Worm (Caenorhabditis elegans) whole organism, L2 larva: Measurements from ENCODE around the gene ZC443.2.

Experiments
- C34F6.9 ChIP-seq: fragments of 150-350 bp; optimal IDR thresholded peaks from 2 replicates; lab custom pipeline; 2014; ENCODE audit warnings: missing biosample characterization, missing genetic modification characterization
- F13H6.1 ChIP-seq: sonication (generic microtip); optimal IDR thresholded peaks from 2 replicates; lab custom pipeline; 2016; ENCODE audit warnings: missing genetic modification characterization, missing compliant biosample characterization
- Y55F3AM.14 ChIP-seq: fragments of 200-800 bp; sonication (Bioruptor generic); optimal IDR thresholded peaks from 2 replicates; lab custom pipeline; 2018; ENCODE audit warnings: mild to moderate bottlenecking, missing genetic modification characterization, missing compliant biosample characterization
- alr-1 ChIP-seq: fragments of 150-350 bp; optimal IDR thresholded peaks from 2 replicates; lab custom pipeline; 2014; ENCODE audit warnings: missing biosample characterization, missing genetic modification characterization
- ama-1 ChIP-seq: fragments of 150-350 bp; optimal IDR thresholded peaks from 2 replicates; lab custom pipeline; 2018; ENCODE audit warnings: inconsistent platforms
- blmp-1 ChIP-seq: sonication (generic microtip); optimal IDR thresholded peaks from 2 replicates; lab custom pipeline; 2017; ENCODE audit warnings: missing genetic modification characterization, mild to moderate bottlenecking, missing compliant biosample characterization, antibody characterized with exemption, moderate library complexity; ENCODE audit not compliant: insufficient read depth
- ceh-16 ChIP-seq: fragments of 150-350 bp; optimal IDR thresholded peaks from 2 replicates; lab custom pipeline; 2014; ENCODE audit warnings: missing biosample characterization, missing genetic modification characterization
- crh-2 ChIP-seq: sonication (generic microtip); optimal IDR thresholded peaks from 2 replicates; lab custom pipeline; 2017; ENCODE audit warnings: missing biosample characterization, missing genetic modification characterization
- dmd-4 ChIP-seq: sonication (generic microtip); optimal IDR thresholded peaks from 2 replicates; lab custom pipeline; 2017; ENCODE audit warnings: missing biosample characterization, missing genetic modification characterization
- elt-1 ChIP-seq: fragments of 150-350 bp; optimal IDR thresholded peaks from 2 replicates; lab custom pipeline; 2014; ENCODE audit warnings: missing biosample characterization, missing genetic modification characterization
- elt-3 ChIP-seq: sonication (generic microtip); optimal IDR thresholded peaks from 2 replicates; lab custom pipeline; 2017; ENCODE audit warnings: missing biosample characterization, missing genetic modification characterization
- fos-1 ChIP-seq: fragments of 150-350 bp; optimal IDR thresholded peaks from 2 replicates; lab custom pipeline; 2014; ENCODE audit warnings: missing biosample characterization, missing genetic modification characterization
- mab-5 ChIP-seq: fragments of 150-350 bp; optimal IDR thresholded peaks from 2 replicates; lab custom pipeline; 2014; ENCODE audit warnings: missing biosample characterization, missing genetic modification characterization
- mbf-1 ChIP-seq: sonication (generic microtip); optimal IDR thresholded peaks from 2 replicates; lab custom pipeline; 2017; ENCODE audit warnings: missing biosample characterization, missing genetic modification characterization
- mdl-1 ChIP-seq, 2 experiments: fragments of 150-350 bp in 1 of 2; sonication (generic microtip) in 1 of 2; optimal IDR thresholded peaks; 2 replicates each; lab custom pipeline; 2017; ENCODE audit warnings: missing biosample characterization in 2 of 2, missing genetic modification characterization in 2 of 2
- nhr-10 ChIP-seq: sonication (generic microtip); optimal IDR thresholded peaks from 2 replicates; lab custom pipeline; 2017; ENCODE audit warnings: missing biosample characterization, missing genetic modification characterization
- nhr-11 ChIP-seq: fragments of 150-350 bp; optimal IDR thresholded peaks from 2 replicates; lab custom pipeline; 2014; ENCODE audit warnings: missing biosample characterization, missing genetic modification characterization
- nhr-129 ChIP-seq: fragments of 150-350 bp; optimal IDR thresholded peaks from 2 replicates; lab custom pipeline; 2014; ENCODE audit warnings: missing biosample characterization, missing genetic modification characterization
- nhr-23 ChIP-seq: fragments of 150-350 bp; optimal IDR thresholded peaks from 2 replicates; lab custom pipeline; 2014; ENCODE audit warnings: missing biosample characterization, missing genetic modification reagents, missing genetic modification characterization
- nhr-237 ChIP-seq: fragments of 150-350 bp; optimal IDR thresholded peaks from 2 replicates; lab custom pipeline; 2014; ENCODE audit warnings: missing biosample characterization, missing genetic modification characterization
- nhr-6 ChIP-seq: fragments of 150-350 bp; optimal IDR thresholded peaks from 2 replicates; lab custom pipeline; 2014; ENCODE audit warnings: missing biosample characterization, missing genetic modification characterization
- nhr-77 ChIP-seq: fragments of 150-350 bp; optimal IDR thresholded peaks from 2 replicates; lab custom pipeline; 2014; ENCODE audit warnings: missing biosample characterization, missing genetic modification characterization
- peb-1 ChIP-seq: fragments of 150-350 bp; optimal IDR thresholded peaks from 2 replicates; lab custom pipeline; 2014; ENCODE audit warnings: missing biosample characterization, missing genetic modification characterization
- sem-4 ChIP-seq: fragments of 150-350 bp; optimal IDR thresholded peaks from 2 replicates; lab custom pipeline; 2014; ENCODE audit warnings: missing biosample characterization, missing genetic modification reagents, missing genetic modification characterization
- sma-3 ChIP-seq: sonication (generic microtip); optimal IDR thresholded peaks from 2 replicates; lab custom pipeline; 2016; ENCODE audit warnings: missing genetic modification reagents, missing genetic modification characterization, missing compliant biosample characterization
- unc-39 ChIP-seq: fragments of 150-350 bp; optimal IDR thresholded peaks from 2 replicates; lab custom pipeline; 2014; ENCODE audit warnings: missing biosample characterization, missing genetic modification characterization
- unc-55 ChIP-seq: fragments of 150-350 bp; sonication (generic microtip); optimal IDR thresholded peaks from 3 replicates; lab custom pipeline; 2014; ENCODE audit warnings: missing biosample characterization, missing genetic modification reagents, missing genetic modification characterization
- ztf-1 ChIP-seq: fragments of 200-800 bp; sonication (Bioruptor generic); conservative IDR thresholded peaks from 2 replicates; pipeline ENCODE4 v1.3.6; 2022; ENCODE audit warnings: missing genetic modification characterization, missing compliant biosample characterization

ZC443.2 gene

DNA sequence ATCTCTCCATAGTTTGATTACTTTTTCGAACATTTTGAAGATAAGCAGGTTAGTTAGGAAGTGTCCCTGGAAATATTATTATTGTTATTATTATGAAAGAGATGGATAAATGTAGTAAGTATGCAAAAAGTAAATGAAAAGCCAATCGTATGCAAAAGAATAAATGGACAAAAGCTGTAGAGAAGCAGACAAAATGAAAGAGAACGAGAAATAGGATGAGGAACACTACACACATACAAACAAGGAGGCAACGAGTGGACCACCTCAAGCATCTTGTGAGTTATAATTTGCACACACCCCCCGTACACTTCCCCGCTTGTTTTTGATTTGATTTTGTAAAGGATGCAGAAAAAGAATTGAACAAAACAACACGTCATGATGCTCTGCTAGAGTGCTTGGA lies at the start of gene ZC443.2:
Gene ZC443.2 (minus strand): TSS at position 67 of the 400 bp plus-strand sequence.
- TF ChIP-seq nhr-11 (no peak), unc-55 (peak; percentile 64)

ce11 chrV:12859144-12859543 lies 48.2 kb upstream of the ZC443.2 start, which contains the start of gene anp-1:
anp-1 (plus strand) TSS chrV:12859444.
- TF ChIP-seq nhr-237 (tag; lab: Kevin White, UChicago): no peak
- TF ChIP-seq ztf-1 (GFP tag; lab: Robert Waterston, UW): no peak
- no peak for TF ChIP-seq alr-1 (tag; lab: Kevin White, UChicago)
- TF ChIP-seq nhr-129 (tag; lab: Kevin White, UChicago): no peak
- no peak for TF ChIP-seq mab-5 (tag; lab: Kevin White, UChicago)

ce11 chrV:12854766-12855165 lies 43.8 kb upstream of the ZC443.2 start, which contains the start of gene C44H9.7:
C44H9.7 (minus strand) TSS chrV:12854866.
- TF ChIP-seq nhr-6 (tag; lab: Kevin White, UChicago): no peak
- no peak for TF ChIP-seq nhr-23 (tag; lab: Kevin White, UChicago)
- TF ChIP-seq elt-1 (tag; lab: Kevin White, UChicago): no peak
- no peak for TF ChIP-seq mdl-1 (tag; optimal IDR thresholded peaks at IDR 0.05; lab: Kevin White, UChicago)
- TF ChIP-seq mbf-1 (tag; lab: Kevin White, UChicago): no peak
- TF ChIP-seq peb-1 (tag; lab: Kevin White, UChicago): no peak

DNA sequence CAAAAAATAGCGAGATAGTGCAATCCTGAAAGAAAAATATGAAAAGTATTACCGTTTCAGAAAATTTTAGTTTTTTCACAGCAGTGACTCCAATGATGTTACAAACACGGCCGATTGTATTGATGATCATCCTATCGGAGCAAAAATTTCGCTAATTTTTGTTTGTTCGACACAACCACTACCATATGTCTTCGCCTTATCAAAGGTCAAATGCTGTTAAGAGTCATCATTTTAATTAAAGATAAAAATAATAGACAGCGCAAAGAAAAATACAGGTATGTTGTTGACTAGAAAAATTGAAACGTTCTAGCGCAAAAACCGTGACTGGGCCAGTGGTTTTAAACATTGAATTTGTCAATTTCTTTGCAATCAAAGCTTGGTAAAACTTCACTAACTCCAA lies 41.4 kb upstream of the ZC443.2 start:
- TF ChIP-seq elt-3 (tag; lab: Kevin White, UChicago) (no peak), fos-1 (tag; lab: Kevin White, UChicago) (peak; percentile 8)

ce11 chrV:12849736-12850135 lies 38.7 kb upstream of the ZC443.2 start, which contains the start of gene C44H9.5:
C44H9.5 (minus strand) TSS chrV:12849864.
- TF ChIP-seq fos-1 (tag; lab: Kevin White, UChicago) (peak; percentile 8), sma-3 (GFP tag; lab: Kevin White, UChicago) (no peak)

- TF ChIP-seq mab-5 (tag; lab: Kevin White, UChicago) (no peak), ztf-1 (GFP tag; lab: Robert Waterston, UW) (no peak), unc-39 (tag; lab: Kevin White, UChicago) (no peak), fos-1 (tag; lab: Kevin White, UChicago) (peak; percentile 16), nhr-10 (tag; lab: Kevin White, UChicago) (no peak), F13H6.1 (tag; lab: Kevin White, UChicago) (no peak), mbf-1 (tag; lab: Kevin White, UChicago) (no peak)
These were observed 34.3 kb upstream of the ZC443.2 start, which contains the start of gene C44H9.6 for ce11 chrV:12845247-12845646. C44H9.6 (minus strand) TSS chrV:12845347.

ce11 chrV:12844748-12845147 lies 33.8 kb upstream of the ZC443.2 start:
- TF ChIP-seq sem-4: no peak
- peak; percentile 65 for TF ChIP-seq fos-1 (tag; lab: Kevin White, UChicago)

ce11 chrV:12835388-12835787 lies 24.4 kb upstream of the ZC443.2 start, which contains the start of gene C44H9.4:
C44H9.4 (plus strand) TSS chrV:12835688.
- TF ChIP-seq nhr-77 (tag; lab: Kevin White, UChicago) (no peak), mdl-1 (tag; optimal IDR thresholded peaks at IDR 0.05; lab: Kevin White, UChicago) (no peak), dmd-4 (tag; lab: Kevin White, UChicago) (no peak), Y55F3AM.14 (GFP tag; lab: Kevin White, UChicago) (no peak), mbf-1 (tag; lab: Kevin White, UChicago) (no peak), unc-39 (tag; lab: Kevin White, UChicago) (no peak), ceh-16 (tag; lab: Kevin White, UChicago) (no peak), ztf-1 (GFP tag; lab: Robert Waterston, UW) (no peak), alr-1 (tag; lab: Kevin White, UChicago) (no peak), blmp-1 (tag; lab: Kevin White, UChicago) (no peak), C34F6.9 (no peak), ama-1 (lab: Kevin White, UChicago) (no peak), mab-5 (tag; lab: Kevin White, UChicago) (no peak), crh-2 (tag; lab: Kevin White, UChicago) (no peak), unc-55 (no peak)
